In genomic region chr2L:18325120-18325581, dm6 we compare ENCODE assay signal across 1 fruit fly cellular context.
A peak's percentile ranks its signal among the peaks of the same experiment; 100 is the strongest.
TF ChIP-seq lines count a peak whose summit lies in the region.

No protein-coding gene starts in this region.

TF ChIP-seq in whole organism, embryonic, 481 proteins besides CTCF, POLR2A, EP300 and RAD21 (continued from another document):
- TF ChIP-seq bbx (GFP tag; IDR thresholded peaks at IDR 0.05; lab: Robert Waterston, UW; ENCODE audit: partially characterized antibody): no peak
- TF ChIP-seq grau (tag; optimal IDR thresholded peaks at IDR 0.05; lab: Kevin White, UChicago): peak; percentile 82
- TF ChIP-seq CG11093 (GFP tag; IDR thresholded peaks at IDR 0.05; lab: Robert Waterston, UW): peak; percentile 81; the same call in 2 of the 3 replicates
- peak in 1 of 2 experiments; percentile 82 for TF ChIP-seq Hr78 (GFP tag; optimal IDR thresholded peaks at IDR 0.05; lab: Kevin White, UChicago)
- peak; percentile 76 for TF ChIP-seq CG12236 (GFP tag; optimal IDR thresholded peaks at IDR 0.05; lab: Kevin White, UChicago)
- peak; percentile 75 for TF ChIP-seq CG13123 (GFP tag; optimal IDR thresholded peaks at IDR 0.05; lab: Kevin White, UChicago)
- TF ChIP-seq HmgD (GFP tag; optimal IDR thresholded peaks at IDR 0.05; lab: Kevin White, UChicago): peak; percentile 41
- TF ChIP-seq cwo (GFP tag; optimal IDR thresholded peaks at IDR 0.05; lab: Kevin White, UChicago): peak; percentile 67
- peak; percentile 72 for TF ChIP-seq pb (GFP tag; optimal IDR thresholded peaks at IDR 0.05; lab: Kevin White, UChicago)
- peak; percentile 84 for TF ChIP-seq gcm (GFP tag; optimal IDR thresholded peaks at IDR 0.05; lab: Kevin White, UChicago)
- TF ChIP-seq Doc2 (GFP tag; IDR thresholded peaks at IDR 0.05; lab: Robert Waterston, UW): no peak; the same call in 1 of the 2 replicates
- peak; percentile 84 for TF ChIP-seq Sox100B (GFP tag; optimal IDR thresholded peaks at IDR 0.05; lab: Kevin White, UChicago)
- peak; percentile 90 for TF ChIP-seq nmo (GFP tag; optimal IDR thresholded peaks at IDR 0.05; lab: Kevin White, UChicago)
- TF ChIP-seq CG34376 (GFP tag; optimal IDR thresholded peaks at IDR 0.05; lab: Kevin White, UChicago): no peak
- peak; percentile 50 for TF ChIP-seq CG10462 (GFP tag; optimal IDR thresholded peaks at IDR 0.05; lab: Kevin White, UChicago)
- no peak for TF ChIP-seq HLH4C (GFP tag; IDR thresholded peaks at IDR 0.05; lab: Robert Waterston, UW; ENCODE audit: partially characterized antibody)
- TF ChIP-seq CoRest (tag; optimal IDR thresholded peaks at IDR 0.05; lab: Kevin White, UChicago): peak; percentile 91
- TF ChIP-seq Dfd (GFP tag; optimal IDR thresholded peaks at IDR 0.05; lab: Kevin White, UChicago): no peak
- peak; percentile 54 for TF ChIP-seq Nf-YB (GFP tag; optimal IDR thresholded peaks at IDR 0.05; lab: Kevin White, UChicago)
- peak; percentile 67 for TF ChIP-seq CG6272 (GFP tag; IDR thresholded peaks at IDR 0.05; lab: Robert Waterston, UW)
- TF ChIP-seq CG17802 (tag; optimal IDR thresholded peaks at IDR 0.05; lab: Kevin White, UChicago): peak; percentile 72
- TF ChIP-seq inv (GFP tag; IDR thresholded peaks at IDR 0.05; lab: Robert Waterston, UW; ENCODE audit: partially characterized antibody): no peak
- TF ChIP-seq ap (GFP tag; IDR thresholded peaks at IDR 0.05; lab: Robert Waterston, UW): peak; percentile 88
- no peak for TF ChIP-seq CG16813 (GFP tag; IDR thresholded peaks at IDR 0.05; lab: Robert Waterston, UW; ENCODE audit: partially characterized antibody)
- TF ChIP-seq scrt (GFP tag; optimal IDR thresholded peaks at IDR 0.05; lab: Kevin White, UChicago): peak; percentile 61
- TF ChIP-seq dimm (GFP tag; IDR thresholded peaks at IDR 0.05; lab: Robert Waterston, UW): peak; percentile 59; the same call in 1 of the 2 replicates
- TF ChIP-seq HHEX (GFP tag; optimal IDR thresholded peaks at IDR 0.05; lab: Kevin White, UChicago): peak; percentile 79
- peak; percentile 74 for TF ChIP-seq Oaz (GFP tag; IDR thresholded peaks at IDR 0.05; lab: Robert Waterston, UW)
- no peak for TF ChIP-seq gfzf (GFP tag; optimal IDR thresholded peaks at IDR 0.05; lab: Kevin White, UChicago)
- TF ChIP-seq CG4854 (GFP tag; optimal IDR thresholded peaks at IDR 0.05; lab: Kevin White, UChicago): peak; percentile 70
- TF ChIP-seq mld (GFP tag; IDR thresholded peaks at IDR 0.05; lab: Robert Waterston, UW; ENCODE audit: partially characterized antibody): no peak
- TF ChIP-seq ham (GFP tag; IDR thresholded peaks at IDR 0.05; lab: Robert Waterston, UW): no peak
- peak; percentile 90 for TF ChIP-seq dmrt99B (tag; optimal IDR thresholded peaks at IDR 0.05; lab: Kevin White, UChicago)
- peak; percentile 83 for TF ChIP-seq CG8388 (GFP tag; optimal IDR thresholded peaks at IDR 0.05; lab: Kevin White, UChicago)
- TF ChIP-seq chif (GFP tag; optimal IDR thresholded peaks at IDR 0.05; lab: Kevin White, UChicago): peak; percentile 89 to 90
- peak; percentile 77 for TF ChIP-seq Chrac-16 (GFP tag; optimal IDR thresholded peaks at IDR 0.05; lab: Kevin White, UChicago)
- TF ChIP-seq h (optimal IDR thresholded peaks at IDR 0.05; lab: Kevin White, UChicago): no peak
- TF ChIP-seq CG31365 (tag; optimal IDR thresholded peaks at IDR 0.05; lab: Kevin White, UChicago): peak; percentile 34
TF ChIP-seq in whole organism, embryonic: peak in this region for 390.
